Worm (Caenorhabditis elegans): ENCODE results near the gene C27C12.4.

ce11 chrX:14875668-14876067 is 21.8 kb downstream of the C27C12.4 start, which contains the start of gene sssh-1:
- TF ChIP-seq elt-2 (tag; optimal IDR thresholded peaks at IDR 0.05) (no peak), unc-62 (GFP tag; optimal IDR thresholded peaks at IDR 0.05) (no peak), lin-39 (tag; optimal IDR thresholded peaks at IDR 0.05) (no peak), fos-1 (tag; optimal IDR thresholded peaks at IDR 0.05) (no peak), nhr-12 (tag; optimal IDR thresholded peaks at IDR 0.05) (no peak), zag-1 (tag; optimal IDR thresholded peaks at IDR 0.05) (no peak), nhr-77 (tag; optimal IDR thresholded peaks at IDR 0.05) (no peak), pha-4 (tag; optimal IDR thresholded peaks at IDR 0.05) (peak; percentile 51), nhr-237 (tag; optimal IDR thresholded peaks at IDR 0.05) (no peak), skn-1 (tag; optimal IDR thresholded peaks at IDR 0.05) (no peak)
